Worm (Caenorhabditis elegans): ENCODE data around the gene Y54G2A.10.

Y54G2A.10 gene

ce11 chrIV:2803652-2804051 is 4.2 kb downstream of the Y54G2A.10 start, which contains the start of gene Y54G2A.32:
Gene Y54G2A.32, plus strand, starts transcription at chrIV:2803952.
- TF ChIP-seq klf-2 (GFP tag; conservative IDR thresholded peaks at IDR 0.05), result no peak
- TF ChIP-seq med-1 (GFP tag; optimal IDR thresholded peaks at IDR 0.05; ENCODE audit: insufficient read depth), result no peak
- TF ChIP-seq ztf-23 (GFP tag; IDR thresholded peaks at IDR 0.05), result no peak
- TF ChIP-seq ref-1 (GFP tag; conservative IDR thresholded peaks at IDR 0.05), result no peak
- TF ChIP-seq flt-1 (GFP tag; IDR thresholded peaks at IDR 0.05), result no peak
- no peak for TF ChIP-seq ztf-29 (GFP tag; IDR thresholded peaks at IDR 0.05)
- TF ChIP-seq T22C8.4 (GFP tag; IDR thresholded peaks at IDR 0.05), result no peak
- TF ChIP-seq cog-1 (tag; optimal IDR thresholded peaks at IDR 0.05), result no peak
- TF ChIP-seq tab-1 (GFP tag; IDR thresholded peaks at IDR 0.05), result no peak

- no peak for TF ChIP-seq ztf-29 (GFP tag; IDR thresholded peaks at IDR 0.05)
- peak; percentile 82 for TF ChIP-seq tab-1 (GFP tag; IDR thresholded peaks at IDR 0.05)
- TF ChIP-seq T22C8.4 (GFP tag; IDR thresholded peaks at IDR 0.05), result peak; percentile 65
- TF ChIP-seq klf-2 (GFP tag; conservative IDR thresholded peaks at IDR 0.05), result no peak
- peak; percentile 74 for TF ChIP-seq ztf-23 (GFP tag; IDR thresholded peaks at IDR 0.05)
- TF ChIP-seq med-1 (GFP tag; optimal IDR thresholded peaks at IDR 0.05; ENCODE audit: insufficient read depth), result no peak
- TF ChIP-seq ref-1 (GFP tag; conservative IDR thresholded peaks at IDR 0.05), result peak; percentile 69
- TF ChIP-seq cog-1 (tag; optimal IDR thresholded peaks at IDR 0.05), result peak; percentile 39
- TF ChIP-seq flt-1 (GFP tag; IDR thresholded peaks at IDR 0.05), result peak; percentile 90
Observed at ce11 chrIV:2805525-2805924, 6.0 kb downstream of the Y54G2A.10 start, which contains the start of gene Y54G2A.45. Gene Y54G2A.45, plus strand, starts transcription at chrIV:2805857.

DNA sequence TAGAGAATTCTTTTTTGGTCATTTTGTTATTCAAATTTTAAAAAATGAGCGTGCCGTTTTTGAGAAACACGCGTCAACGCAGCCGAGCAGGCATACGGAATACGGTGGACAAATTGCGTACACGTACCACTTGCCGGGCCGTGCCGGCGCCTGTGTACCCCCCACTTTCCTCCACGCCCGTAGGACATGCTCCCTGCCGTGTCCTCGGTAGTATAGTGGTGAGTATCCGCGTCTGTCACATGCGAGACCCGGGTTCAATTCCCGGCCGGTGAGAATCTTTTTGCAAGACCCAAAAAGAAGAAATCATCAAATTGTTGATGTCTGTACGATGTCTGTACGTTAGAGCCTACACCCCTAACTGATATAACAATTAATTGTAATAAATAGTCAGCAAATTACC is 8.7 kb downstream of the Y54G2A.10 start:
- no peak for TF ChIP-seq ztf-29 (GFP tag; IDR thresholded peaks at IDR 0.05)
- 0 out of 2 replicates have a peak, but pooled peaks have one; percentile 58 for TF ChIP-seq tab-1 (GFP tag; IDR thresholded peaks at IDR 0.05)
- no peak for TF ChIP-seq ref-1 (GFP tag; conservative IDR thresholded peaks at IDR 0.05)
- TF ChIP-seq flt-1 (GFP tag; IDR thresholded peaks at IDR 0.05), result peak; percentile 44; the same call in 1 of the 2 replicates

DNA sequence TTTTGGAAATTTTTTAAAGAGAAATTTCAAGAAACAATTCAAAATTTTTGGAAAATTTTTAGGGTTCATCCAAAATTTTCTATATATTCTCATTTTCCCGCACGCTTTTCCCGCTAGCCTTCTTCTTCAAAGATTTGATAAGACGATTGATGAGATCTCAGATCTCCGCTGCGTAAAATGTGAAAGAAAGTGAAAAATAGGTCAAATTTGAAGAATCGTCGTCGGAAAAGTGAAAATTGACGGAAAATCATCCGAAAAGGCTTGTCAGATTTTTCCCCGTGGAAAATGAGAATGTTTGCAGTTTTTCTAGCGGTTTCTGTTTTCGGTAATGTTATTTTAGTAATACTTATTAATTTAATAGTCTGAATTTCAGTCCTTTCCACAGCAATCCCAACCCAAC is 9.7 kb downstream of the Y54G2A.10 start, which contains the start of gene Y54G2A.76:
TSS of gene Y54G2A.76 (plus strand) at position 203 of the 400 bp plus-strand sequence.
- TF ChIP-seq T22C8.4 (GFP tag; IDR thresholded peaks at IDR 0.05) (no peak), cog-1 (tag; optimal IDR thresholded peaks at IDR 0.05) (no peak), flt-1 (GFP tag; IDR thresholded peaks at IDR 0.05) (no peak), ztf-23 (GFP tag; IDR thresholded peaks at IDR 0.05) (no peak), tab-1 (GFP tag; IDR thresholded peaks at IDR 0.05) (no peak), ztf-29 (GFP tag; IDR thresholded peaks at IDR 0.05) (no peak), med-1 (GFP tag; optimal IDR thresholded peaks at IDR 0.05; ENCODE audit: insufficient read depth) (no peak), klf-2 (GFP tag; conservative IDR thresholded peaks at IDR 0.05) (no peak), ref-1 (GFP tag; conservative IDR thresholded peaks at IDR 0.05) (no peak)

- TF ChIP-seq tab-1 (GFP tag; IDR thresholded peaks at IDR 0.05) (no peak), flt-1 (GFP tag; IDR thresholded peaks at IDR 0.05) (0 out of 2 replicates have a peak, but pooled peaks have one; percentile 35)
Observed at ce11 chrIV:2817038-2817437, 17.5 kb downstream of the Y54G2A.10 start.

DNA sequence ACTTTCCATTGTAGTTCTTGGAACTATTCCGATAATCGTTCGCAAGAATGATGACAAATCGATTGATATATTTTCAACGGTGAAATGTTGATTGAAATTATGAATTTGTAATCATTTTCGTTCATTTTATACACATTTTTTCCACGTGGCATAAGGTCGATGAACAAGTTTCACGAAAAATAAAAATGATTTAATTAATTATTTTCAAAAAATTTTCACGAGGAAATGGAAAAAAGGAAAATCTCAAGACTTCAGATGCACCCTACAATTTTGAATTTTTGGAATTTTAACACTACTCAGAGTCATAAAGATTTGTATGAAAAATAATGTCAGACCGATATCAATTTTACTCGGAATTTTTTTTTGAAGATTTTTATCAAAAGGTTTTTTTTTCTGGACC is 20.1 kb downstream of the Y54G2A.10 start, which contains the start of gene Y54G2A.13:
TSS of gene Y54G2A.13 (minus strand) at position 101 of the 400 bp plus-strand sequence.
- TF ChIP-seq T22C8.4 (GFP tag; IDR thresholded peaks at IDR 0.05) (no peak), klf-2 (GFP tag; conservative IDR thresholded peaks at IDR 0.05) (no peak), ref-1 (GFP tag; conservative IDR thresholded peaks at IDR 0.05) (no peak), cog-1 (tag; optimal IDR thresholded peaks at IDR 0.05) (no peak)

DNA sequence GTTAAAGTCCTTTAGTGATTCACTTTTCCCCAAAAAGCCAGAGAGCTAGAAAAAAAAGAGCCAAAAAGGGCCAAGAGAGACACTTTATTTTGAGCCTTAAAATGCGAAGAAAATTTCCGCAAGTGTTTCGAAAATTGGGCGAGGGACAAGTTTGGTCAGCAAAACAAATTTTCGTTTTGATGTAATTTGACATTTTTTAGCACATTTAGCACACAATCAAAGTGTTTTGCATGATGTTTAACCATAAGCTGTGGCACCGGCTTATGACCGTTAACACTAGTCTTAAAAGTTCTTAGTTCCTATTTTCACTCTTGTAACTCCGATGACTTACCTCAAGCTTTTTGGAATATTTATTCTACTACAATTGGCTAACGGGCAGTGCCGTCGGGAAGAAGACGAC is 20.9 kb downstream of the Y54G2A.10 start, which contains the start of gene Y54G2A.37:
TSS of gene Y54G2A.37 (plus strand) at position 301 of the 400 bp plus-strand sequence.
- TF ChIP-seq ztf-23 (GFP tag; IDR thresholded peaks at IDR 0.05), result no peak
- no peak for TF ChIP-seq tab-1 (GFP tag; IDR thresholded peaks at IDR 0.05)
- no peak for TF ChIP-seq ref-1 (GFP tag; conservative IDR thresholded peaks at IDR 0.05)
- no peak for TF ChIP-seq med-1 (GFP tag; optimal IDR thresholded peaks at IDR 0.05; ENCODE audit: insufficient read depth)
- no peak for TF ChIP-seq T22C8.4 (GFP tag; IDR thresholded peaks at IDR 0.05)
- no peak for TF ChIP-seq ztf-29 (GFP tag; IDR thresholded peaks at IDR 0.05)
- no peak for TF ChIP-seq klf-2 (GFP tag; conservative IDR thresholded peaks at IDR 0.05)
- TF ChIP-seq cog-1 (tag; optimal IDR thresholded peaks at IDR 0.05), result no peak
- no peak for TF ChIP-seq flt-1 (GFP tag; IDR thresholded peaks at IDR 0.05)

- no peak for TF ChIP-seq ztf-29 (GFP tag; IDR thresholded peaks at IDR 0.05)
Observed at ce11 chrIV:2823446-2823845, 24.0 kb downstream of the Y54G2A.10 start, which contains the start of gene clec-80. Gene clec-80, plus strand, starts transcription at chrIV:2823746.

ce11 chrIV:2825460-2826103 is 26.1 kb downstream of the Y54G2A.10 start:
- TF ChIP-seq flt-1 (GFP tag; IDR thresholded peaks at IDR 0.05) (no peak), ztf-29 (GFP tag; IDR thresholded peaks at IDR 0.05) (no peak), tab-1 (GFP tag; IDR thresholded peaks at IDR 0.05) (no peak), ztf-23 (GFP tag; IDR thresholded peaks at IDR 0.05) (no peak), klf-2 (GFP tag; conservative IDR thresholded peaks at IDR 0.05) (no peak), med-1 (GFP tag; optimal IDR thresholded peaks at IDR 0.05; ENCODE audit: insufficient read depth) (no peak), ref-1 (GFP tag; conservative IDR thresholded peaks at IDR 0.05) (no peak), T22C8.4 (GFP tag; IDR thresholded peaks at IDR 0.05) (no peak), cog-1 (tag; optimal IDR thresholded peaks at IDR 0.05) (no peak)

DNA sequence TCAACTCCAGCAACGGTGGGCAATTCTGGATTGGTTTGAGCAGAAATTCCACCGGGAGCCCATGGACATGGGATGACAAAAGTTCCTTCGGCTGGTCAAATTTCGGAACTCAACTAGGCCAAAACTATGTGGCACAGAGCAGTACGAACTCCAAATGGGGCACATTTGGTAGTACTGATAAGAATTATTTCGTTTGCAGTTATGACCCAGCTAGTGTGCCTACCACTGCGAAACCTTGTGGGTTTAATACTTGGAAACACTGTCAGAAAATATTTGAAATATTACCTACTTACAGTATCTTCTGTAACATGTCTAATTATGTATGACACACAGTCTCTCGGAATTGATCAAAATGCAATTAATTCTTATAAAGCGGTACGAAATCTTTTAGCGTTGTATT is 26.8 kb downstream of the Y54G2A.10 start:
- TF ChIP-seq cog-1 (tag; optimal IDR thresholded peaks at IDR 0.05) (no peak), flt-1 (GFP tag; IDR thresholded peaks at IDR 0.05) (no peak), tab-1 (GFP tag; IDR thresholded peaks at IDR 0.05) (no peak)

Measured in whole organism, midembryonic.